Fruit fly (Drosophila melanogaster) whole organism, embryonic: ENCODE measurements around the gene ppk20.

ENCODE experiments used
- Ada2b ChIP-seq: fragments of 200-800 bp; sonication (Bioruptor generic); IDR thresholded peaks from 2 replicates; pipeline ENCODE4 v1.3.6; 2022; ENCODE audit warnings: missing biosample characterization, missing genetic modification characterization
- Atf6 ChIP-seq: fragments of 200-800 bp; sonication (Bioruptor generic); IDR thresholded peaks from 2 replicates; pipeline ENCODE4 v1.3.6; 2022; ENCODE audit warnings: missing biosample characterization, missing genetic modification characterization
- Bgb ChIP-seq: fragments of 200-800 bp; sonication (Bioruptor generic); IDR thresholded peaks from 2 replicates; pipeline ENCODE4 v1.3.6; 2022; ENCODE audit warnings: missing biosample characterization, missing genetic modification characterization; ENCODE audit not compliant: partially characterized antibody
- CG10654 ChIP-seq: fragments of 200-800 bp; sonication (Bioruptor generic); optimal IDR thresholded peaks from 2 replicates; lab custom pipeline; 2016; ENCODE audit warnings: missing biosample characterization, missing genetic modification characterization
- CG12071 ChIP-seq: fragments of 200-800 bp; sonication (Bioruptor generic); optimal IDR thresholded peaks from 3 replicates; lab custom pipeline; 2018; ENCODE audit warnings: missing biosample characterization, mild to moderate bottlenecking, missing genetic modification characterization
- CG14710 ChIP-seq: fragments of 200-800 bp; sonication (Bioruptor generic); optimal IDR thresholded peaks from 3 replicates; lab custom pipeline; 2019; ENCODE audit warnings: missing biosample characterization, mild to moderate bottlenecking, missing genetic modification characterization, moderate library complexity
- CG15514 ChIP-seq: fragments of 200-800 bp; sonication (Bioruptor generic); optimal IDR thresholded peaks from 3 replicates; lab custom pipeline; 2017; ENCODE audit warnings: missing biosample characterization, missing genetic modification characterization, mild to moderate bottlenecking, moderate library complexity, missing genetic modification reagents
- CG17829 ChIP-seq: fragments of 200-800 bp; optimal IDR thresholded peaks from 2 replicates; lab custom pipeline; 2019; ENCODE audit warnings: missing biosample characterization, mild to moderate bottlenecking, missing genetic modification characterization, moderate library complexity
- CG1832 ChIP-seq: fragments of 200-800 bp; sonication (Bioruptor generic); optimal IDR thresholded peaks from 2 replicates; lab custom pipeline; 2017; ENCODE audit warnings: missing biosample characterization, mild to moderate bottlenecking, missing genetic modification characterization, inconsistent platforms
- CG2712 ChIP-seq: fragments of 200-800 bp; optimal IDR thresholded peaks from 3 replicates; lab custom pipeline; 2019; ENCODE audit warnings: missing biosample characterization, mild to moderate bottlenecking, missing genetic modification characterization, moderate library complexity
- CG30020 ChIP-seq: fragments of 200-800 bp; optimal IDR thresholded peaks from 2 replicates; lab custom pipeline; 2019; ENCODE audit warnings: missing biosample characterization, mild to moderate bottlenecking, missing genetic modification characterization, moderate library complexity
- CG4360 ChIP-seq: fragments of 200-800 bp; sonication (Bioruptor generic); IDR thresholded peaks from 2 replicates; pipeline ENCODE4 v1.3.6; 2022; ENCODE audit warnings: missing biosample characterization, missing genetic modification characterization
- CG6813 ChIP-seq: fragments of 200-800 bp; sonication (Bioruptor generic); optimal IDR thresholded peaks from 2 replicates; lab custom pipeline; 2017; ENCODE audit warnings: missing biosample characterization, missing genetic modification characterization, mild to moderate bottlenecking, moderate library complexity, missing genetic modification reagents
- CG7745 ChIP-seq: fragments of 200-800 bp; sonication (Bioruptor generic); optimal IDR thresholded peaks from 2 replicates; lab custom pipeline; 2018; ENCODE audit warnings: missing biosample characterization, mild to moderate bottlenecking, missing genetic modification characterization, moderate library complexity
- CG8089 ChIP-seq: fragments of 200-800 bp; sonication (Bioruptor generic); optimal IDR thresholded peaks from 3 replicates; lab custom pipeline; 2016; ENCODE audit warnings: missing biosample characterization, missing genetic modification characterization
- CkIIα-i1 ChIP-seq: fragments of 200-800 bp; sonication (Bioruptor generic); IDR thresholded peaks from 2 replicates; pipeline ENCODE4 v1.3.6; 2022; ENCODE audit warnings: missing biosample characterization, missing genetic modification characterization
- CoRest ChIP-seq: fragments of 200-800 bp; sonication (Bioruptor generic); optimal IDR thresholded peaks from 3 replicates; lab custom pipeline; 2018; ENCODE audit warnings: missing biosample characterization, mild to moderate bottlenecking, missing genetic modification characterization, moderate library complexity
- Deaf1 ChIP-seq: fragments of 200-800 bp; optimal IDR thresholded peaks from 3 replicates; lab custom pipeline; 2019; ENCODE audit warnings: missing biosample characterization, mild to moderate bottlenecking, missing genetic modification characterization, moderate library complexity
- GATAe ChIP-seq: fragments of 200-800 bp; sonication (Bioruptor generic); conservative IDR thresholded peaks from 2 replicates; pipeline ENCODE4 v1.3.6; 2022; ENCODE audit warnings: missing biosample characterization, missing genetic modification characterization
- Hey ChIP-seq: fragments of 200-800 bp; sonication (Bioruptor generic); optimal IDR thresholded peaks from 3 replicates; lab custom pipeline; 2018; ENCODE audit warnings: missing biosample characterization, mild to moderate bottlenecking, missing genetic modification characterization
- Hr51 ChIP-seq, 2 experiments: fragments of 200-800 bp; sonication (Bioruptor generic); optimal IDR thresholded peaks; 2 replicates in 1 of 2; 3 replicates in 1 of 2; lab custom pipeline; 2016 to 2018; ENCODE audit warnings: missing biosample characterization in 2 of 2, missing genetic modification characterization in 2 of 2, mild to moderate bottlenecking in 1 of 2, moderate library complexity in 1 of 2
- Meics ChIP-seq: fragments of 200-800 bp; sonication (Bioruptor generic); optimal IDR thresholded peaks from 2 replicates; lab custom pipeline; 2017; ENCODE audit warnings: missing biosample characterization, mild to moderate bottlenecking, missing genetic modification characterization
- NFAT ChIP-seq: fragments of 200-800 bp; sonication (Bioruptor generic); IDR thresholded peaks from 2 replicates; pipeline ENCODE4 v1.3.6; 2022; ENCODE audit warnings: missing biosample characterization, missing genetic modification characterization
- Neu2 ChIP-seq: fragments of 200-800 bp; sonication (Bioruptor generic); optimal IDR thresholded peaks from 3 replicates; lab custom pipeline; 2016; ENCODE audit warnings: missing biosample characterization, missing genetic modification characterization, borderline replicate concordance
- Nf-YB ChIP-seq: fragments of 200-800 bp; sonication (Bioruptor generic); optimal IDR thresholded peaks from 3 replicates; lab custom pipeline; 2019; ENCODE audit warnings: missing biosample characterization, mild to moderate bottlenecking, missing genetic modification characterization, moderate library complexity
- Nf-YC ChIP-seq: fragments of 200-800 bp; optimal IDR thresholded peaks from 3 replicates; lab custom pipeline; 2019; ENCODE audit warnings: missing biosample characterization, mild to moderate bottlenecking, missing genetic modification characterization, moderate library complexity
- Oli ChIP-seq: fragments of 200-800 bp; sonication (Bioruptor generic); optimal IDR thresholded peaks from 2 replicates; lab custom pipeline; 2018; ENCODE audit warnings: missing biosample characterization, mild to moderate bottlenecking, missing genetic modification characterization, moderate library complexity
- Optix ChIP-seq: fragments of 200-800 bp; sonication (Bioruptor generic); IDR thresholded peaks from 3 replicates; pipeline ENCODE4 v1.3.6; 2022; ENCODE audit warnings: missing biosample characterization, missing genetic modification characterization
- Ravus ChIP-seq: fragments of 200-800 bp; sonication (Bioruptor generic); IDR thresholded peaks from 2 replicates; pipeline ENCODE4 v1.3.6; 2022; ENCODE audit warnings: missing biosample characterization, missing genetic modification characterization
- Sox102F ChIP-seq: fragments of 200-800 bp; sonication (Bioruptor generic); optimal IDR thresholded peaks from 2 replicates; lab custom pipeline; 2018; ENCODE audit warnings: missing biosample characterization, mild to moderate bottlenecking, missing genetic modification characterization, moderate library complexity
- aop ChIP-seq: fragments of 200-800 bp; sonication (Bioruptor generic); IDR thresholded peaks from 2 replicates; pipeline ENCODE4 v1.3.6; 2022; ENCODE audit warnings: missing biosample characterization, missing genetic modification characterization
- ato ChIP-seq: fragments of 200-800 bp; sonication (Bioruptor generic); IDR thresholded peaks from 2 replicates; pipeline ENCODE4 v1.3.6; 2022; ENCODE audit warnings: missing biosample characterization, missing genetic modification characterization; ENCODE audit not compliant: partially characterized antibody
- bcd ChIP-seq: fragments of 200-800 bp; sonication (Bioruptor generic); optimal IDR thresholded peaks from 2 replicates; lab custom pipeline; 2017; ENCODE audit warnings: missing biosample characterization, mild to moderate bottlenecking, missing genetic modification characterization
- dm ChIP-seq: fragments of 200-800 bp; sonication (Bioruptor generic); optimal IDR thresholded peaks from 3 replicates; lab custom pipeline; 2016; ENCODE audit warnings: missing biosample characterization, missing genetic modification characterization
- dysf ChIP-seq: fragments of 200-800 bp; sonication (Bioruptor generic); IDR thresholded peaks from 3 replicates; pipeline ENCODE4 v1.3.6; 2022; ENCODE audit warnings: missing biosample characterization, missing genetic modification characterization
- ftz-f1 ChIP-seq: fragments of 200-800 bp; sonication (Bioruptor generic); optimal IDR thresholded peaks from 2 replicates; lab custom pipeline; 2016; ENCODE audit warnings: missing biosample characterization, missing genetic modification characterization
- gcm ChIP-seq: fragments of 200-800 bp; sonication (Bioruptor generic); optimal IDR thresholded peaks from 2 replicates; lab custom pipeline; 2019; ENCODE audit warnings: missing biosample characterization, mild to moderate bottlenecking, missing genetic modification characterization, moderate library complexity
- gcm2 ChIP-seq: fragments of 200-800 bp; sonication (Bioruptor generic); optimal IDR thresholded peaks from 2 replicates; lab custom pipeline; 2016; ENCODE audit warnings: missing biosample characterization, missing genetic modification characterization
- grau ChIP-seq: fragments of 200-800 bp; optimal IDR thresholded peaks from 3 replicates; lab custom pipeline; 2019; ENCODE audit warnings: missing biosample characterization, mild to moderate bottlenecking, missing genetic modification characterization, moderate library complexity
- lilli ChIP-seq: fragments of 200-800 bp; sonication (Bioruptor generic); optimal IDR thresholded peaks from 3 replicates; lab custom pipeline; 2016; ENCODE audit warnings: missing biosample characterization, missing genetic modification characterization
- lov ChIP-seq, 2 experiments: fragments of 200-800 bp in 1 of 2; fragments of >200 bp in 1 of 2; sonication (Bioruptor generic) in 1 of 2; IDR thresholded peaks in 1 of 2; optimal IDR thresholded peaks in 1 of 2; 2 replicates in 1 of 2; 3 replicates in 1 of 2; pipeline versions ENCODE4 v1.3.6 to Lab custom; 2017 to 2022; ENCODE audit warnings: missing biosample characterization in 1 of 2, missing genetic modification characterization in 1 of 2
- nmo ChIP-seq: fragments of 200-800 bp; sonication (Bioruptor generic); optimal IDR thresholded peaks from 2 replicates; lab custom pipeline; 2018; ENCODE audit warnings: missing biosample characterization, mild to moderate bottlenecking, missing genetic modification characterization, moderate library complexity
- oc ChIP-seq: fragments of 200-800 bp; sonication (Bioruptor generic); optimal IDR thresholded peaks from 2 replicates; lab custom pipeline; 2018; ENCODE audit warnings: missing biosample characterization, mild to moderate bottlenecking, missing genetic modification characterization, moderate library complexity
- onecut ChIP-seq: fragments of 200-800 bp; sonication (Bioruptor generic); IDR thresholded peaks from 2 replicates; pipeline ENCODE4 v1.3.6; 2022; ENCODE audit warnings: missing biosample characterization, missing genetic modification characterization
- phol ChIP-seq: fragments of 200-800 bp; sonication (Bioruptor generic); optimal IDR thresholded peaks from 3 replicates; lab custom pipeline; 2018; ENCODE audit warnings: missing biosample characterization, mild to moderate bottlenecking, missing genetic modification characterization, moderate library complexity
- run ChIP-seq: fragments of 200-800 bp; sonication (Bioruptor generic); optimal IDR thresholded peaks from 3 replicates; lab custom pipeline; 2018; ENCODE audit warnings: missing biosample characterization, mild to moderate bottlenecking, missing genetic modification characterization
- slp2 ChIP-seq: fragments of 200-800 bp; sonication (Bioruptor generic); optimal IDR thresholded peaks from 2 replicates; lab custom pipeline; 2016; ENCODE audit warnings: missing biosample characterization, missing genetic modification characterization
- ssp ChIP-seq: fragments of 200-800 bp; sonication (Bioruptor generic); IDR thresholded peaks from 2 replicates; pipeline ENCODE4 v1.3.6; 2022; ENCODE audit warnings: missing biosample characterization, missing genetic modification characterization

The ppk20 gene

DNA sequence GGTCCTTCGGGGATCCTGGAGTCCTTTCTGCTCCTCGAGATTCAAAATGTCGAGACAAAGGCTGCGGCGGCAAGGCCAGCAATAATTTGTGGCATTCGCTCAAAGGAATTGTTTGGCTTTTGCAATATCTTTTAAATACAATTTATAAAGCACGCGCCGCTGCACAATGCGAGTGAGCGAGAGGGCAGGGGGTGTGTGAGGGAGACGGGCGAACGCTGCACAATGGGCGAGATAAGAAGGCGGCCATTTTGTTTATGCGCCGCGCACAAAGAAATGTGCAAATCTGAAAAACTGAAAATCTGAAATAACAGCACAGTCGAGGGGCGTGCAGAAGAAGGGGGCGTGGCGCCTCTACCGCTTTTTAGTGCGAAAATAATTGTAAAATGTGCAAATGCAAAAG is 39.6 kb upstream of the ppk20 start (continued):
- TF ChIP-seq CG30020 (tag; lab: Kevin White, UChicago) (no peak), Atf6 (GFP tag; lab: Robert Waterston, UW) (no peak), onecut (GFP tag; lab: Robert Waterston, UW) (no peak), Nf-YC (tag; lab: Kevin White, UChicago) (peak; percentile 41), Bgb (GFP tag; lab: Robert Waterston, UW) (no peak), dm (no peak), dysf (no peak), CG1832 (GFP tag; lab: Kevin White, UChicago) (peak; percentile 50), run (tag; lab: Kevin White, UChicago) (no peak), CG12071 (GFP tag; lab: Kevin White, UChicago) (no peak), ssp (GFP tag; lab: Robert Waterston, UW) (no peak), gcm (no peak), CG15514 (GFP tag; lab: Kevin White, UChicago) (no peak), Ravus (no peak), CG10654 (GFP tag; lab: Kevin White, UChicago) (no peak), phol (tag; lab: Kevin White, UChicago) (peak; percentile 7), CG7745 (tag; lab: Kevin White, UChicago) (no peak), CG17829 (tag; lab: Kevin White, UChicago) (no peak), CG8089 (no peak), slp2 (GFP tag; lab: Kevin White, UChicago) (no peak), Nf-YB (GFP tag; lab: Kevin White, UChicago) (peak; percentile 9), GATAe (no peak), CkIIα-i1 (GFP tag; lab: Robert Waterston, UW) (no peak), gcm2 (GFP tag; lab: Kevin White, UChicago) (no peak)

DNA sequence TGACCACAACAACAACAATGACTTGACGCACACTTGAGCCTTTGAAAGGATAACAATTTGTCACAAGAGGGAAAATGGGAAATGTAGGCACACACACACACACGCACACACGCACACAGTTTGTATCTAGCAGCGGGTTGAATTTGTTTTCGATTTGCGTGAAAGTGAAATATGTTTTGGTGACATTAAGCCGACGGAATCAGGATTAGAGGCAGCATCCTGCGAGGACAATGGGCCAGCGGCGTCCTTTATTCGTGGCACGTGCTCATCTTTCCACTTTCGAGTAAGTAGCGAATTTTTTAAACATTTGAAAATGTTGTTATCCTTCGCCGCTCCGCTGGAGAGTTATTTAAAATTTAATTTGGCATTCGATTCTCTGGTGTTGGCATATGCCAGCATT is 38.6 kb upstream of the ppk20 start:
- TF ChIP-seq Hey (tag; lab: Kevin White, UChicago) (peak; percentile 72), CG6813 (GFP tag; lab: Kevin White, UChicago) (no peak), aop (GFP tag; lab: Robert Waterston, UW) (no peak), Neu2 (GFP tag; lab: Kevin White, UChicago) (no peak), lov (optimal IDR thresholded peaks at IDR 0.05; lab: Kevin White, UChicago) (no peak), lov (GFP tag; IDR thresholded peaks at IDR 0.05; lab: Robert Waterston, UW) (no peak), lilli (GFP tag; lab: Kevin White, UChicago) (no peak), oc (tag; lab: Kevin White, UChicago) (peak; percentile 70), CG4360 (peak; percentile 55; the same call in 1 of the 2 replicates)

dm6 chr3R:29705789-29706303 is 37.2 kb upstream of the ppk20 start:
- TF ChIP-seq CoRest (tag; lab: Kevin White, UChicago) (peak; percentile 0), CG2712 (peak; percentile 20), Oli (tag; lab: Kevin White, UChicago) (peak; percentile 22), NFAT (GFP tag; lab: Robert Waterston, UW) (no peak), Deaf1 (peak; percentile 22), ato (no peak), Ada2b (GFP tag; lab: Robert Waterston, UW) (no peak), Hr51 (GFP tag; optimal IDR thresholded peaks at IDR 0.05; lab: Kevin White, UChicago) (peak in 1 of 2 experiments; percentile 60), Sox102F (GFP tag; lab: Kevin White, UChicago) (peak; percentile 44), ftz-f1 (no peak), Ravus (no peak), grau (tag; lab: Kevin White, UChicago) (peak; percentile 14), CG30020 (tag; lab: Kevin White, UChicago) (no peak), bcd (GFP tag; lab: Kevin White, UChicago) (no peak), nmo (peak; percentile 6), CG14710 (tag; lab: Kevin White, UChicago) (no peak), Optix (no peak), phol (tag; lab: Kevin White, UChicago) (peak; percentile 12), Meics (no peak)
